Fruit fly (Drosophila melanogaster) whole organism, prepupa: ENCODE measurements around the gene CG11964.

ENCODE experiments used
- CG11902 ChIP-seq: fragments of 200-800 bp; sonication (Bioruptor generic); optimal IDR thresholded peaks from 3 replicates; lab custom pipeline; 2016; ENCODE audit warnings: missing biosample characterization, missing genetic modification characterization
- CG1621 ChIP-seq: fragments of 200-800 bp; sonication (Bioruptor generic); optimal IDR thresholded peaks from 3 replicates; lab custom pipeline; 2018; ENCODE audit warnings: missing biosample characterization, mild to moderate bottlenecking, missing genetic modification characterization
- CG3919 ChIP-seq: fragments of 200-800 bp; sonication (Bioruptor generic); optimal IDR thresholded peaks from 3 replicates; lab custom pipeline; 2016; ENCODE audit warnings: missing biosample characterization, missing genetic modification characterization
- CG6163 ChIP-seq: fragments of 200-800 bp; sonication (Bioruptor generic); IDR thresholded peaks from 3 replicates; pipeline ENCODE4 v1.3.6; 2022; ENCODE audit warnings: missing biosample characterization, missing genetic modification characterization
- CG6854 ChIP-seq: fragments of 200-800 bp; sonication (Bioruptor generic); optimal IDR thresholded peaks from 2 replicates; lab custom pipeline; 2017; ENCODE audit warnings: missing biosample characterization, mild to moderate bottlenecking, missing genetic modification characterization
- CG7368 ChIP-seq: fragments of 200-800 bp; sonication (Bioruptor generic); optimal IDR thresholded peaks from 3 replicates; lab custom pipeline; 2016; ENCODE audit warnings: missing biosample characterization, missing genetic modification characterization
- CG9139 ChIP-seq: fragments of 200-800 bp; sonication (Bioruptor generic); optimal IDR thresholded peaks from 3 replicates; lab custom pipeline; 2017; ENCODE audit warnings: missing biosample characterization, mild to moderate bottlenecking, missing genetic modification characterization
- Gug ChIP-seq: fragments of 200-800 bp; sonication (Bioruptor generic); IDR thresholded peaks from 2 replicates; pipeline ENCODE4 v1.3.6; 2022; ENCODE audit warnings: missing biosample characterization, missing genetic modification characterization
- Met ChIP-seq: fragments of 200-800 bp; sonication (Bioruptor generic); optimal IDR thresholded peaks from 3 replicates; lab custom pipeline; 2016; ENCODE audit warnings: missing biosample characterization, missing genetic modification characterization
- Sox102F ChIP-seq: fragments of 200-800 bp; sonication (Bioruptor generic); optimal IDR thresholded peaks from 2 replicates; lab custom pipeline; 2016; ENCODE audit warnings: missing biosample characterization, mild to moderate bottlenecking, missing genetic modification characterization
- Sox15 ChIP-seq: fragments of 200-800 bp; sonication (Bioruptor generic); optimal IDR thresholded peaks from 3 replicates; lab custom pipeline; 2016; ENCODE audit warnings: missing biosample characterization, missing genetic modification characterization

dm6 chr3R:8922617-8923242 is 22.1 kb downstream of the CG11964 start:
- TF ChIP-seq CG7368 (GFP tag; lab: Kevin White, UChicago): peak; percentile 22
- peak; percentile 78 for TF ChIP-seq CG9139 (GFP tag; lab: Kevin White, UChicago)
- TF ChIP-seq CG1621: peak; percentile 57
- TF ChIP-seq Sox15 (GFP tag; lab: Kevin White, UChicago): no peak
- peak; percentile 79 for TF ChIP-seq CG6163
- TF ChIP-seq CG11902 (GFP tag; lab: Kevin White, UChicago): no peak
- peak; percentile 68 for TF ChIP-seq CG3919
- TF ChIP-seq CG6854 (GFP tag; lab: Kevin White, UChicago): no peak
- TF ChIP-seq Sox102F: no peak
- peak; percentile 79 for TF ChIP-seq Gug (GFP tag; lab: Robert Waterston, UW)
- TF ChIP-seq Met: peak; percentile 27
